Worm (Caenorhabditis elegans) whole organism, L4 larva: ENCODE data around the gene lact-6.

Experiments used
- T20F7.1 ChIP-seq: fragments of 200-800 bp; sonication (Bioruptor generic); optimal IDR thresholded peaks from 2 replicates; lab custom pipeline; 2018; ENCODE audit warnings: mild to moderate bottlenecking, missing genetic modification characterization, missing compliant biosample characterization
- Y105C5A.15 ChIP-seq: fragments of 200-800 bp; sonication (Bioruptor generic); IDR thresholded peaks from 2 replicates; pipeline ENCODE4 v1.3.6; 2022; ENCODE audit warnings: missing genetic modification characterization, missing compliant biosample characterization
- Y75B8A.6 ChIP-seq: fragments of 200-800 bp; sonication (Bioruptor generic); IDR thresholded peaks from 2 replicates; pipeline ENCODE4 v1.3.6; 2022; ENCODE audit warnings: missing genetic modification reagents, missing genetic modification characterization, missing compliant biosample characterization
- ZK337.2 ChIP-seq: fragments of 200-800 bp; sonication (Bioruptor generic); IDR thresholded peaks from 2 replicates; pipeline ENCODE4 v1.3.6; 2022; ENCODE audit warnings: missing genetic modification reagents, missing genetic modification characterization, missing compliant biosample characterization
- aha-1 ChIP-seq: fragments of 150-350 bp; peaks from one replicate; lab custom pipeline; 2014; ENCODE audit warnings: missing biosample characterization, missing genetic modification characterization
- ama-1 ChIP-seq: fragments of 150-350 bp; optimal IDR thresholded peaks from 2 replicates; lab custom pipeline; 2014; ENCODE audit warnings: inconsistent platforms, mixed read lengths
- ctbp-1 ChIP-seq: fragments of 200-800 bp; sonication (Bioruptor generic); IDR thresholded peaks from 2 replicates; pipeline ENCODE4 v1.3.6; 2022; ENCODE audit warnings: missing genetic modification reagents, missing genetic modification characterization, missing compliant biosample characterization
- daf-16 ChIP-seq, 3 experiments: sonication (generic microtip); optimal IDR thresholded peaks; 2 replicates each; lab custom pipeline; 2016 to 2017; ENCODE audit warnings: missing genetic modification characterization in 3 of 3, missing genetic modification reagents in 3 of 3, mild to moderate bottlenecking in 2 of 3, missing compliant biosample characterization in 2 of 3, missing biosample characterization in 1 of 3, moderate library complexity in 1 of 3
- dmd-6 ChIP-seq: fragments of 200-800 bp; sonication (Bioruptor generic); IDR thresholded peaks from 2 replicates; pipeline ENCODE4 v1.3.6; 2022; ENCODE audit warnings: missing genetic modification reagents, missing genetic modification characterization, missing compliant biosample characterization
- dve-1 ChIP-seq: sonication (generic microtip); optimal IDR thresholded peaks from 2 replicates; lab custom pipeline; 2017; ENCODE audit warnings: antibody characterized with exemption, mild to moderate bottlenecking, missing genetic modification characterization, missing compliant biosample characterization; ENCODE audit not compliant: insufficient read depth
- gei-8 ChIP-seq: fragments of 200-800 bp; sonication (Bioruptor generic); optimal IDR thresholded peaks from 2 replicates; lab custom pipeline; 2018; ENCODE audit warnings: mild to moderate bottlenecking, missing genetic modification characterization, missing compliant biosample characterization
- hlh-11 ChIP-seq: fragments of 200-800 bp; sonication (Bioruptor generic); optimal IDR thresholded peaks from 2 replicates; lab custom pipeline; 2018; ENCODE audit warnings: mild to moderate bottlenecking, missing genetic modification characterization, missing compliant biosample characterization
- hlh-30 ChIP-seq: sonication (generic microtip); optimal IDR thresholded peaks from 2 replicates; lab custom pipeline; 2017; ENCODE audit warnings: antibody characterized with exemption, mild to moderate bottlenecking, missing genetic modification characterization, missing compliant biosample characterization; ENCODE audit not compliant: insufficient read depth
- lim-7 ChIP-seq: fragments of 200-800 bp; sonication (Bioruptor generic); IDR thresholded peaks from 2 replicates; pipeline ENCODE4 v1.3.6; 2022; ENCODE audit warnings: missing genetic modification characterization, missing compliant biosample characterization
- lsy-2 ChIP-seq, 2 experiments: fragments of 150-350 bp in 1 of 2; sonication (generic microtip) in 1 of 2; optimal IDR thresholded peaks; 2 replicates each; lab custom pipeline; 2014 to 2017; ENCODE audit warnings: missing biosample characterization in 2 of 2, missing genetic modification characterization in 2 of 2
- madf-9 ChIP-seq: fragments of 200-800 bp; sonication (Bioruptor generic); conservative IDR thresholded peaks from 2 replicates; pipeline ENCODE4 v1.3.6; 2022; ENCODE audit warnings: missing genetic modification reagents, missing genetic modification characterization, missing compliant biosample characterization
- mdl-1 ChIP-seq, 2 experiments: fragments of 150-350 bp in 1 of 2; sonication (generic microtip) in 1 of 2; optimal IDR thresholded peaks; 2 replicates each; lab custom pipeline; 2014 to 2017; ENCODE audit warnings: missing biosample characterization in 2 of 2, missing genetic modification characterization in 2 of 2
- mep-1 ChIP-seq: fragments of 150-350 bp; sonication (generic microtip); optimal IDR thresholded peaks from 3 replicates; lab custom pipeline; 2014; ENCODE audit warnings: missing biosample characterization, missing genetic modification characterization
- nhr-25 ChIP-seq: sonication (generic microtip); optimal IDR thresholded peaks from 2 replicates; lab custom pipeline; 2017; ENCODE audit warnings: missing genetic modification characterization, mild to moderate bottlenecking, missing compliant biosample characterization, antibody characterized with exemption, moderate library complexity, borderline replicate concordance; ENCODE audit not compliant: insufficient read depth
- nhr-28 ChIP-seq: fragments of 150-350 bp; optimal IDR thresholded peaks from 2 replicates; lab custom pipeline; 2014; ENCODE audit warnings: missing biosample characterization, missing genetic modification characterization
- nhr-41 ChIP-seq: fragments of 200-800 bp; sonication (Bioruptor generic); IDR thresholded peaks from 2 replicates; pipeline ENCODE4 v1.3.6; 2022; ENCODE audit warnings: missing genetic modification reagents, missing genetic modification characterization, missing compliant biosample characterization
- nhr-42 ChIP-seq: fragments of 200-800 bp; sonication (Bioruptor generic); IDR thresholded peaks from 2 replicates; pipeline ENCODE4 v1.3.6; 2022; ENCODE audit warnings: missing genetic modification characterization, missing compliant biosample characterization
- nhr-77 ChIP-seq: fragments of 150-350 bp; optimal IDR thresholded peaks from 2 replicates; lab custom pipeline; 2014; ENCODE audit warnings: missing biosample characterization, missing genetic modification characterization
- pqm-1 ChIP-seq: sonication (generic microtip); optimal IDR thresholded peaks from 2 replicates; lab custom pipeline; 2017; ENCODE audit warnings: missing biosample characterization, missing genetic modification characterization
- rbr-2 ChIP-seq: sonication (generic microtip); optimal IDR thresholded peaks from 2 replicates; lab custom pipeline; 2016; ENCODE audit warnings: missing genotype, missing genetic modification characterization, missing compliant biosample characterization
- snpc-4 ChIP-seq: fragments of 150-350 bp; optimal IDR thresholded peaks from 2 replicates; lab custom pipeline; 2014; ENCODE audit warnings: missing biosample characterization, missing genetic modification characterization
- spr-3 ChIP-seq: fragments of 200-800 bp; sonication (Bioruptor generic); optimal IDR thresholded peaks from 2 replicates; lab custom pipeline; 2018; ENCODE audit warnings: mild to moderate bottlenecking, missing genetic modification characterization, missing compliant biosample characterization
- tra-1 ChIP-seq: fragments of 200-800 bp; sonication (Bioruptor generic); IDR thresholded peaks from 2 replicates; pipeline ENCODE4 v1.3.6; 2022; ENCODE audit warnings: missing genetic modification reagents, missing genetic modification characterization, missing compliant biosample characterization
- unc-62 ChIP-seq, 3 experiments: fragments of 150-350 bp in 1 of 3; sonication (generic microtip); optimal IDR thresholded peaks in 2 of 3; peaks in 1 of 3; 1 replicate in 1 of 3; 2 replicates in 2 of 3; lab custom pipeline; 2014 to 2017; ENCODE audit warnings: missing biosample characterization in 3 of 3, missing genetic modification characterization in 3 of 3, missing genetic modification reagents in 3 of 3, missing genotype in 1 of 3
- zfp-3 ChIP-seq: fragments of 200-800 bp; sonication (Bioruptor generic); conservative IDR thresholded peaks from 2 replicates; pipeline ENCODE4 v1.3.6; 2022; ENCODE audit warnings: missing genetic modification reagents, missing genetic modification characterization, missing compliant biosample characterization
- zip-11 ChIP-seq: fragments of 200-800 bp; sonication (Bioruptor generic); IDR thresholded peaks from 2 replicates; pipeline ENCODE4 v1.3.6; 2022; ENCODE audit warnings: missing genetic modification characterization, missing compliant biosample characterization

Gene lact-6

DNA sequence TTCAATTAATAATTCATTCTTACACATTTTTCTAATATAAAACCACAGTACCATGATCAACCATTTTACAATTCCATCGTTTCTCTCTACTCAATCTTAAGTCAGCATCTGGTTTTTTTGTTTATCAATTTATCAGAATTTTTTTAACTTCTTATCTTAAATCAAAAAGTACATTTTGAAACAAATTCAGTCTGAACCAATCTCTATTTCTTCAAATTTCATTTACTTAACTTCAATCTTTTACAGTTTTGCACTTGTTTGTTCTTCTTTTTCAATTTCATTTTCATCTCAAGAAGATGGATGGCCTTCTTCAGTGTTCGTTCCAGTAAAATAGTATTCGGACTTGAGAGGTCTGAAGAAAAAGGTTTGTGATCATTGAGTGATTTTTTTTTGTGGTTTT, 41.8 kb upstream of the lact-6 start, which contains the start of gene gba-3 (continued):
- no peak for TF ChIP-seq snpc-4 (tag; lab: Kevin White, UChicago)
- TF ChIP-seq, all 104 proteins: peak for 0

DNA sequence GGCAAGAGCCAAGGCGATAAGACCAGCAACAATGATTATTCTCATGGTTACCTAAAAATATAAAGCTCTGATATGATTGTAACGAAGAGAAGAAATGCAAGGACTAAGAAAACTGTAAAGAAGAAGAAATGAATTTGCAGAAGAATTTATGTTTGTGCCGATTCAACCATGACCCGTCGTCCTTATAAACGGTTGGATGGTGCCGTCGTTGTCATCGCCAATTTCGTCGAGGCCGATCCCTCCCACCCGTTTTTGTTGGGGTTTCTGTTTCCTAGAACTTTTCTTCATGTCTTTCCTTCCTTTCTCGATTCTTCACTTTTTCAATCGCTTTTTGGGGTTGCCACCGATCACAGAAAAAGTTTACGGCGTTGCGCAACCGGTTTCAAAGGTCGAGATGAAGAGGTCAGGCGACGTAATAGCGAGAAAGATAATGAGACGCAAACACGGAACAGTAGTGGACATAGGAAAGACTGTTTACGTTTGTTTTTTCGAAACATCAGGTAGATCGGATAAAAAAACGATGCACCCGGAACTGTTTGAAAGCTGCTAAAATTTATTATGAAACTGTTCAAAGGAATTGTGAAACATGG, 40.8 kb upstream of the lact-6 start, which contains the start of gene epic-1:
TSS of gene epic-1 (minus strand) at position 51 of the 590 bp plus-strand sequence.
- TF ChIP-seq aha-1 (tag; lab: Kevin White, UChicago) (peak; percentile 55), pqm-1 (tag; lab: Kevin White, UChicago) (no peak), nhr-42 (GFP tag; lab: Robert Waterston, UW) (no peak), mdl-1 (tag; optimal IDR thresholded peaks at IDR 0.05; lab: Kevin White, UChicago) (peak in 1 of 2 experiments; percentile 14), dve-1 (peak; percentile 18), hlh-30 (tag; lab: Kevin White, UChicago) (peak; percentile 37), hlh-11 (peak; percentile 55), rbr-2 (no peak), mep-1 (tag; lab: Kevin White, UChicago) (peak; percentile 33), dmd-6 (GFP tag; lab: Robert Waterston, UW) (peak; percentile 32; the same call in 1 of the 2 replicates), nhr-28 (peak; percentile 31), nhr-25 (tag; lab: Kevin White, UChicago) (peak; percentile 64)

DNA sequence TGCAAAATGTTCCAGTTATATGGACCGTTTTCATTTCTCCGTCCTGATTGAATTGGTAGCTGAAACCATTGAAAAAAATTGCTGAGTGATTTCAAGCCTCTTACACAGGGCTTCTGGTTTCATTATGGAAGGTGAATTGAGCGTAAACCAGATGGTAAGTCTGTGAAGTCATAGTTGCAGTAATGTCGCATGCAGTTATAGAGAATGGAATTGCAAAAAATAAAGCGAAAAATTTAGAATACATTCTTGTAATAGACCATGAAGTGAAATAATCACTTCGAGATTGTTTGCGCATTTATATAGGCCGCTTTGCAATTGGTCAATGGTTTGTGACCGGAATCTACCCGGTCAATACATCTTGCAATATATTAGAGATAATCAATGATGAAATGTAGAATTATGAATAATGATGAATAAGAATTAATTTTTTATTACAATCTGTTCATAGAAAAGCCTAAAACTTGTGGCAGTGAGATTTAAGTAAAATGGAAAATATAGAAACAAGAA, 39.0 kb upstream of the lact-6 start, which contains the start of gene F11E6.4:
TSS of gene F11E6.4 (minus strand) at position 259 of the 507 bp plus-strand sequence.
- TF ChIP-seq Y75B8A.6 (GFP tag; lab: Robert Waterston, UW) (0 out of 2 replicates have a peak, but pooled peaks have one; percentile 29), T20F7.1 (peak; percentile 43), nhr-41 (GFP tag; lab: Robert Waterston, UW) (no peak), daf-16 (GFP tag; optimal IDR thresholded peaks at IDR 0.05; lab: Kevin White, UChicago) (no peak), daf-16 (tag; optimal IDR thresholded peaks at IDR 0.05; lab: Kevin White, UChicago) (no peak), madf-9 (peak; percentile 39), gei-8 (GFP tag; lab: Kevin White, UChicago) (peak; percentile 27), mep-1 (tag; lab: Kevin White, UChicago) (peak; percentile 57), ama-1 (peak; percentile 51), spr-3 (GFP tag; lab: Kevin White, UChicago) (no peak), ctbp-1 (no peak), zip-11 (no peak), tra-1 (GFP tag; lab: Robert Waterston, UW) (peak; percentile 33; the same call in 1 of the 2 replicates), dve-1 (peak; percentile 32), Y105C5A.15 (0 out of 2 replicates have a peak, but pooled peaks have one; percentile 52), unc-62 (GFP tag; optimal IDR thresholded peaks at IDR 0.05 in 1 of 2; lab: Kevin White, UChicago) (peak in 1 of 2 experiments; percentile 4), unc-62 (tag; optimal IDR thresholded peaks at IDR 0.05; lab: Kevin White, UChicago) (no peak), aha-1 (tag; lab: Kevin White, UChicago) (peak; percentile 67), zfp-3 (GFP tag; lab: Robert Waterston, UW) (peak; percentile 93), nhr-25 (tag; lab: Kevin White, UChicago) (peak; percentile 89), lsy-2 (tag; optimal IDR thresholded peaks at IDR 0.05; lab: Kevin White, UChicago) (peak in 1 of 2 experiments; percentile 21), rbr-2 (no peak)

DNA sequence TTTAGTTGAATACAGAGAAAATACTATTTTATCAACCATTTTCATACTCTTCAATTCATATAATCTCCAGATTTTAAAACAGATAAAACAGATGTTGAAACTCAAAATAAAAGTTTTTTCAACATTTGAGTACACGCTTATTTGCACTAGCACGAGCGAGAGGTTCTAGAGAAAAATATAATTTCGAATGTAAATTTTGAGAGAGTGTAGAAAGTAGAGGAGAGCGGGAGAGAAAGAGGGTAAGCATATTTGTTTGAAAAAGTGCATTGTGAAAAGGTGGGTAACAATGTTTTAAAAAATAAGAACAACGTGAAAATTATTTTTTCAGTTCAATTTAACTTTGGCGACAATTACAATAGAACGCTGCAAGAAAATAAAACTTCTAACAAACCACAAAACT, 36.6 kb upstream of the lact-6 start:
- no peak for TF ChIP-seq nhr-77 (tag; lab: Kevin White, UChicago)
- TF ChIP-seq ctbp-1, result no peak
- peak; percentile 71 for TF ChIP-seq aha-1 (tag; lab: Kevin White, UChicago)
- TF ChIP-seq lim-7 (GFP tag; lab: Robert Waterston, UW), result no peak
- TF ChIP-seq ZK337.2 (GFP tag; lab: Robert Waterston, UW), result no peak
- TF ChIP-seq, all 104 proteins: peak for 1
